Worm (Caenorhabditis elegans) whole organism, L3 larva: ENCODE measurements around the gene dmd-7.

Experiments
- R02D3.7 ChIP-seq: fragments of 150-350 bp; optimal IDR thresholded peaks from 2 replicates; lab custom pipeline; 2014; ENCODE audit warnings: missing biosample characterization, missing genetic modification characterization
- ZK546.5 ChIP-seq: sonication (generic microtip); optimal IDR thresholded peaks from 2 replicates; lab custom pipeline; 2017; ENCODE audit warnings: missing biosample characterization, missing genetic modification characterization
- aly-2 ChIP-seq: fragments of 150-350 bp; optimal IDR thresholded peaks from 2 replicates; lab custom pipeline; 2014; ENCODE audit warnings: missing biosample characterization, missing genetic modification characterization
- ama-1 ChIP-seq: fragments of 150-350 bp; optimal IDR thresholded peaks from 2 replicates; lab custom pipeline; 2018
- ceh-28 ChIP-seq: fragments of 150-350 bp; optimal IDR thresholded peaks from 2 replicates; lab custom pipeline; 2014; ENCODE audit warnings: missing biosample characterization, missing genetic modification reagents, missing genetic modification characterization
- ceh-82 ChIP-seq: fragments of 150-350 bp; optimal IDR thresholded peaks from 2 replicates; lab custom pipeline; 2014; ENCODE audit warnings: missing biosample characterization, missing genetic modification characterization
- ceh-9 ChIP-seq: sonication (generic microtip); optimal IDR thresholded peaks from 2 replicates; lab custom pipeline; 2018; ENCODE audit warnings: missing biosample characterization, missing genetic modification characterization
- daf-12 ChIP-seq: fragments of 150-350 bp; optimal IDR thresholded peaks from 2 replicates; lab custom pipeline; 2014; ENCODE audit warnings: missing biosample characterization, missing genetic modification reagents, missing genetic modification characterization
- elt-1 ChIP-seq: fragments of 150-350 bp; optimal IDR thresholded peaks from 2 replicates; lab custom pipeline; 2014; ENCODE audit warnings: missing biosample characterization, missing genetic modification characterization
- eor-1 ChIP-seq, 2 experiments: fragments of 150-350 bp; optimal IDR thresholded peaks; 2 replicates each; lab custom pipeline; 2014 to 2018; ENCODE audit warnings: missing biosample characterization in 2 of 2, missing genetic modification characterization in 2 of 2
- fkh-10 ChIP-seq: sonication (generic microtip); optimal IDR thresholded peaks from 2 replicates; lab custom pipeline; 2017; ENCODE audit warnings: missing biosample characterization, missing genetic modification reagents, missing genetic modification characterization
- hmg-11 ChIP-seq: sonication (generic microtip); optimal IDR thresholded peaks from 2 replicates; lab custom pipeline; 2016; ENCODE audit warnings: missing genetic modification characterization, missing compliant biosample characterization
- lin-15B ChIP-seq: fragments of 150-350 bp; optimal IDR thresholded peaks from 2 replicates; lab custom pipeline; 2014; ENCODE audit warnings: missing biosample characterization, missing genetic modification characterization
- lin-39 ChIP-seq: fragments of 150-350 bp; optimal IDR thresholded peaks from 2 replicates; lab custom pipeline; 2018; ENCODE audit warnings: missing biosample characterization, missing genetic modification reagents, missing genetic modification characterization
- lsy-12 ChIP-seq: sonication (generic microtip); optimal IDR thresholded peaks from 2 replicates; lab custom pipeline; 2016; ENCODE audit warnings: mild to moderate bottlenecking, missing genetic modification characterization, missing compliant biosample characterization
- mdl-1 ChIP-seq: fragments of 150-350 bp; optimal IDR thresholded peaks from 2 replicates; lab custom pipeline; 2014; ENCODE audit warnings: missing biosample characterization, missing genetic modification characterization
- nhr-11 ChIP-seq: fragments of 150-350 bp; optimal IDR thresholded peaks from 2 replicates; lab custom pipeline; 2014; ENCODE audit warnings: missing biosample characterization, missing genetic modification characterization
- nhr-12 ChIP-seq: fragments of 150-350 bp; optimal IDR thresholded peaks from 2 replicates; lab custom pipeline; 2014; ENCODE audit warnings: missing biosample characterization, missing genetic modification characterization
- nhr-23 ChIP-seq: fragments of 150-350 bp; optimal IDR thresholded peaks from 2 replicates; lab custom pipeline; 2014; ENCODE audit warnings: missing biosample characterization, missing genetic modification reagents, missing genetic modification characterization
- nhr-237 ChIP-seq: fragments of 150-350 bp; optimal IDR thresholded peaks from 2 replicates; lab custom pipeline; 2014; ENCODE audit warnings: missing biosample characterization, missing genetic modification characterization
- nhr-25 ChIP-seq: sonication (generic microtip); optimal IDR thresholded peaks from 2 replicates; lab custom pipeline; 2017; ENCODE audit warnings: missing biosample characterization, missing genetic modification characterization
- nhr-28 ChIP-seq: fragments of 150-350 bp; optimal IDR thresholded peaks from 2 replicates; lab custom pipeline; 2014; ENCODE audit warnings: missing biosample characterization, missing genetic modification characterization
- nhr-43 ChIP-seq: sonication (generic microtip); optimal IDR thresholded peaks from 2 replicates; lab custom pipeline; 2016; ENCODE audit warnings: mild to moderate bottlenecking, missing genetic modification characterization, missing compliant biosample characterization; ENCODE audit not compliant: poor library complexity, severe bottlenecking
- nhr-67 ChIP-seq: fragments of 150-350 bp; optimal IDR thresholded peaks from 2 replicates; lab custom pipeline; 2014; ENCODE audit warnings: missing biosample characterization, missing genetic modification characterization
- nhr-76 ChIP-seq: fragments of 150-350 bp; sonication (generic microtip); optimal IDR thresholded peaks from 5 replicates; lab custom pipeline; 2014; ENCODE audit warnings: missing biosample characterization, missing genetic modification characterization
- pha-4 ChIP-seq: fragments of 150-350 bp; optimal IDR thresholded peaks from 2 replicates; lab custom pipeline; 2014; ENCODE audit warnings: missing biosample characterization, missing genetic modification reagents, missing genetic modification characterization
- pqm-1 ChIP-seq: fragments of 150-350 bp; optimal IDR thresholded peaks from 2 replicates; lab custom pipeline; 2017; ENCODE audit warnings: missing biosample characterization, missing genetic modification characterization, inconsistent platforms
- skn-1 ChIP-seq: fragments of 150-350 bp; optimal IDR thresholded peaks from 2 replicates; lab custom pipeline; 2014; ENCODE audit warnings: missing biosample characterization, missing genetic modification characterization
- snpc-4 ChIP-seq: fragments of 150-350 bp; optimal IDR thresholded peaks from 2 replicates; lab custom pipeline; 2014; ENCODE audit warnings: missing biosample characterization, missing genetic modification characterization
- unc-62 ChIP-seq: fragments of 150-350 bp; sonication (generic microtip); optimal IDR thresholded peaks from 4 replicates; lab custom pipeline; 2014; ENCODE audit warnings: missing biosample characterization, missing genetic modification reagents, missing genetic modification characterization
- zag-1 ChIP-seq: fragments of 150-350 bp; optimal IDR thresholded peaks from 2 replicates; lab custom pipeline; 2014; ENCODE audit warnings: missing biosample characterization, missing genetic modification characterization
- ztf-11 ChIP-seq: fragments of 150-350 bp; optimal IDR thresholded peaks from 2 replicates; lab custom pipeline; 2014; ENCODE audit warnings: missing biosample characterization, missing genetic modification characterization
- ztf-4 ChIP-seq: fragments of 150-350 bp; optimal IDR thresholded peaks from 2 replicates; lab custom pipeline; 2014; ENCODE audit warnings: missing biosample characterization, missing genetic modification characterization

dmd-7 gene

ce11 chrV:6214465-6214864 is 32.3 kb upstream of the dmd-7 start:
- no peak for TF ChIP-seq lsy-12 (tag; lab: Kevin White, UChicago)
- TF ChIP-seq ceh-9 (tag; lab: Kevin White, UChicago), result no peak
- TF ChIP-seq nhr-28 (tag; lab: Kevin White, UChicago), result no peak
- no peak for TF ChIP-seq nhr-237 (tag; lab: Kevin White, UChicago)
- TF ChIP-seq snpc-4 (tag; lab: Kevin White, UChicago), result no peak
- TF ChIP-seq eor-1 (tag; optimal IDR thresholded peaks at IDR 0.05; lab: Kevin White, UChicago), result no peak
- TF ChIP-seq zag-1 (tag; lab: Kevin White, UChicago), result no peak
- no peak for TF ChIP-seq ceh-82 (tag; lab: Kevin White, UChicago)
- TF ChIP-seq mdl-1 (tag; lab: Kevin White, UChicago), result no peak
- TF ChIP-seq pha-4 (tag; lab: Kevin White, UChicago), result no peak
- no peak for TF ChIP-seq daf-12 (tag; lab: Kevin White, UChicago)
- TF ChIP-seq hmg-11 (tag; lab: Kevin White, UChicago), result no peak
- no peak for TF ChIP-seq elt-1 (tag; lab: Kevin White, UChicago)
- no peak for TF ChIP-seq ceh-28 (tag; lab: Kevin White, UChicago)
- TF ChIP-seq lin-15B, result no peak
- no peak for TF ChIP-seq fkh-10 (GFP tag; lab: Kevin White, UChicago)
- no peak for TF ChIP-seq nhr-43 (tag; lab: Kevin White, UChicago)
- TF ChIP-seq nhr-11, result no peak
- no peak for TF ChIP-seq ZK546.5 (tag; lab: Kevin White, UChicago)

ce11 chrV:6217142-6217541 is 29.6 kb upstream of the dmd-7 start:
- TF ChIP-seq aly-2 (tag; lab: Kevin White, UChicago) (no peak), ztf-4 (tag; lab: Kevin White, UChicago) (no peak), skn-1 (tag; lab: Kevin White, UChicago) (no peak), R02D3.7 (tag; lab: Kevin White, UChicago) (no peak), ZK546.5 (tag; lab: Kevin White, UChicago) (no peak)

DNA sequence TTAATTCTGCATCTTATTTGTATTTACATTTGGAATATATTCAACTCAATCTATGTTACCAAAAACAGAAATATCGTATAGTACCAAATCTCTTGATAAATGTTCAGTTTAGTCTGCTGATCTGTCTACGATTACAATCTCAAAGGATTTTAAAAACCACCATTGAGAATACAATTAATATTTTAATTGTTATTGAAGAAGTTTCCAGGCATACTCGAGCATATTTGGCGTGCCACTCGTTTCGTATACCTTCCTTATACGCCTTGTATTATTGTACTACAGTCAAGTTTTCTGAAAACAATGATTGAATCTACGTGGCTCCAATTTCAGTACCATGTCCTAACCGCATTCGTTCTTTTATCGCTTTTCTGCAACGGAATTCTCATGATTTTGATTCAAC is 28.9 kb upstream of the dmd-7 start, which contains the start of gene str-206:
TSS of gene str-206 (plus strand) at position 301 of the 400 bp plus-strand sequence.
- no peak for TF ChIP-seq unc-62
- TF ChIP-seq ZK546.5 (tag; lab: Kevin White, UChicago), result no peak
- TF ChIP-seq zag-1 (tag; lab: Kevin White, UChicago), result no peak
- TF ChIP-seq nhr-11, result no peak
- TF ChIP-seq pqm-1 (tag; lab: Kevin White, UChicago), result no peak
- TF ChIP-seq aly-2 (tag; lab: Kevin White, UChicago), result no peak

- TF ChIP-seq lsy-12 (tag; lab: Kevin White, UChicago) (peak; percentile 51), lin-39 (no peak), ama-1 (peak; percentile 73), nhr-67 (tag; lab: Kevin White, UChicago) (no peak), nhr-23 (tag; lab: Kevin White, UChicago) (peak; percentile 17), ztf-4 (tag; lab: Kevin White, UChicago) (peak; percentile 59), fkh-10 (GFP tag; lab: Kevin White, UChicago) (no peak), pqm-1 (tag; lab: Kevin White, UChicago) (no peak), pha-4 (tag; lab: Kevin White, UChicago) (peak; percentile 34)
- TF ChIP-seq, all 47 proteins: peak for 5
Measured at ce11 chrV:6220752-6221151, 26.0 kb upstream of the dmd-7 start.

ce11 chrV:6221292-6221691 is 25.4 kb upstream of the dmd-7 start:
- TF ChIP-seq ama-1 (peak; percentile 57), fkh-10 (GFP tag; lab: Kevin White, UChicago) (no peak), ztf-4 (tag; lab: Kevin White, UChicago) (no peak), ceh-28 (tag; lab: Kevin White, UChicago) (no peak), nhr-237 (tag; lab: Kevin White, UChicago) (no peak), ztf-11 (tag; lab: Kevin White, UChicago) (no peak)

- TF ChIP-seq nhr-25 (tag; lab: Kevin White, UChicago) (peak; percentile 37), lin-39 (no peak), nhr-76 (tag; lab: Kevin White, UChicago) (no peak), nhr-12 (no peak), ama-1 (peak; percentile 54)
- TF ChIP-seq, all 47 proteins: peak for 2
Measured at ce11 chrV:6222171-6222733, 24.5 kb upstream of the dmd-7 start.
